Fruit fly (Drosophila melanogaster) whole organism, pupa: Measurements from ENCODE around the gene Grip91.

Experiments used
- CG12605 ChIP-seq: fragments of 200-800 bp; sonication (Bioruptor generic); IDR thresholded peaks from 2 replicates; pipeline ENCODE4 v1.3.6; 2022; ENCODE audit warnings: missing biosample characterization, missing genetic modification characterization
- CG34367 ChIP-seq: fragments of 200-800 bp; sonication (Bioruptor generic); optimal IDR thresholded peaks from 2 replicates; lab custom pipeline; 2018; ENCODE audit warnings: missing biosample characterization, mild to moderate bottlenecking, missing genetic modification characterization
- Pif1B ChIP-seq: fragments of 200-800 bp; sonication (Bioruptor generic); optimal IDR thresholded peaks from 3 replicates; lab custom pipeline; 2016; ENCODE audit warnings: missing biosample characterization, missing genetic modification characterization
- fd96Ca ChIP-seq: fragments of 200-800 bp; sonication (Bioruptor generic); IDR thresholded peaks from 3 replicates; pipeline ENCODE4 v1.3.6; 2022; ENCODE audit warnings: missing biosample characterization, missing genetic modification characterization

- no peak for TF ChIP-seq Pif1B (GFP tag; lab: Kevin White, UChicago)
- no peak for TF ChIP-seq fd96Ca
- no peak for TF ChIP-seq CG12605 (GFP tag; lab: Robert Waterston, UW)
- no peak for TF ChIP-seq CG34367 (tag; lab: Kevin White, UChicago)
Measured at dm6 chrX:13770768-13771167, 26.3 kb upstream of the Grip91 start.
